Worm (Caenorhabditis elegans) whole organism, L3 larva: ENCODE data around the gene ist-1.

Source experiments
- R02D3.7 ChIP-seq: fragments of 150-350 bp; optimal IDR thresholded peaks from 2 replicates; lab custom pipeline; 2014; ENCODE audit warnings: missing biosample characterization, missing genetic modification characterization
- ZK546.5 ChIP-seq: sonication (generic microtip); optimal IDR thresholded peaks from 2 replicates; lab custom pipeline; 2017; ENCODE audit warnings: missing biosample characterization, missing genetic modification characterization
- aly-2 ChIP-seq: fragments of 150-350 bp; optimal IDR thresholded peaks from 2 replicates; lab custom pipeline; 2014; ENCODE audit warnings: missing biosample characterization, missing genetic modification characterization
- ceh-16 ChIP-seq: sonication (generic microtip); optimal IDR thresholded peaks from 2 replicates; lab custom pipeline; 2017; ENCODE audit warnings: missing biosample characterization, missing genetic modification characterization
- ceh-28 ChIP-seq: fragments of 150-350 bp; optimal IDR thresholded peaks from 2 replicates; lab custom pipeline; 2014; ENCODE audit warnings: missing biosample characterization, missing genetic modification reagents, missing genetic modification characterization
- ceh-82 ChIP-seq: fragments of 150-350 bp; optimal IDR thresholded peaks from 2 replicates; lab custom pipeline; 2014; ENCODE audit warnings: missing biosample characterization, missing genetic modification characterization
- ceh-9 ChIP-seq: sonication (generic microtip); optimal IDR thresholded peaks from 2 replicates; lab custom pipeline; 2018; ENCODE audit warnings: missing biosample characterization, missing genetic modification characterization
- egl-27 ChIP-seq: sonication (generic microtip); optimal IDR thresholded peaks from 4 replicates; lab custom pipeline; 2017; ENCODE audit warnings: missing biosample characterization, missing genetic modification reagents, missing genetic modification characterization
- egl-5 ChIP-seq: fragments of 150-350 bp; optimal IDR thresholded peaks from 2 replicates; lab custom pipeline; 2017; ENCODE audit warnings: missing biosample characterization, missing genetic modification reagents, missing genetic modification characterization, inconsistent platforms
- elt-2 ChIP-seq: sonication (generic microtip); optimal IDR thresholded peaks from 2 replicates; lab custom pipeline; 2016; ENCODE audit warnings: missing genetic modification reagents, mild to moderate bottlenecking, missing genetic modification characterization, missing compliant biosample characterization
- elt-3 ChIP-seq, 3 experiments: fragments of 150-350 bp in 1 of 3; sonication (generic microtip) in 2 of 3; optimal IDR thresholded peaks; 2 replicates in 2 of 3; 4 replicates in 1 of 3; lab custom pipeline; 2014 to 2017; ENCODE audit warnings: missing biosample characterization in 3 of 3, missing genetic modification characterization in 3 of 3
- eor-1 ChIP-seq, 2 experiments: fragments of 150-350 bp; optimal IDR thresholded peaks; 2 replicates each; lab custom pipeline; 2014 to 2018; ENCODE audit warnings: missing biosample characterization in 2 of 2, missing genetic modification characterization in 2 of 2
- fkh-10 ChIP-seq: sonication (generic microtip); optimal IDR thresholded peaks from 2 replicates; lab custom pipeline; 2017; ENCODE audit warnings: missing biosample characterization, missing genetic modification reagents, missing genetic modification characterization
- fkh-2 ChIP-seq: fragments of 150-350 bp; optimal IDR thresholded peaks from 2 replicates; lab custom pipeline; 2014; ENCODE audit warnings: missing biosample characterization, missing genetic modification reagents, missing genetic modification characterization
- fos-1 ChIP-seq: fragments of 150-350 bp; optimal IDR thresholded peaks from 2 replicates; lab custom pipeline; 2014; ENCODE audit warnings: missing biosample characterization, missing genetic modification characterization
- hmg-11 ChIP-seq: sonication (generic microtip); optimal IDR thresholded peaks from 2 replicates; lab custom pipeline; 2016; ENCODE audit warnings: missing genetic modification characterization, missing compliant biosample characterization
- lin-15B ChIP-seq: fragments of 150-350 bp; optimal IDR thresholded peaks from 2 replicates; lab custom pipeline; 2014; ENCODE audit warnings: missing biosample characterization, missing genetic modification characterization
- mdl-1 ChIP-seq: fragments of 150-350 bp; optimal IDR thresholded peaks from 2 replicates; lab custom pipeline; 2014; ENCODE audit warnings: missing biosample characterization, missing genetic modification characterization
- nfya-1 ChIP-seq: sonication (generic microtip); optimal IDR thresholded peaks from 2 replicates; lab custom pipeline; 2017; ENCODE audit warnings: missing genetic modification characterization, mild to moderate bottlenecking, missing compliant biosample characterization, antibody characterized with exemption, moderate library complexity; ENCODE audit not compliant: insufficient read depth
- nhr-11 ChIP-seq: fragments of 150-350 bp; optimal IDR thresholded peaks from 2 replicates; lab custom pipeline; 2014; ENCODE audit warnings: missing biosample characterization, missing genetic modification characterization
- nhr-28 ChIP-seq: fragments of 150-350 bp; optimal IDR thresholded peaks from 2 replicates; lab custom pipeline; 2014; ENCODE audit warnings: missing biosample characterization, missing genetic modification characterization
- nhr-43 ChIP-seq: sonication (generic microtip); optimal IDR thresholded peaks from 2 replicates; lab custom pipeline; 2016; ENCODE audit warnings: mild to moderate bottlenecking, missing genetic modification characterization, missing compliant biosample characterization; ENCODE audit not compliant: poor library complexity, severe bottlenecking
- nhr-67 ChIP-seq: fragments of 150-350 bp; optimal IDR thresholded peaks from 2 replicates; lab custom pipeline; 2014; ENCODE audit warnings: missing biosample characterization, missing genetic modification characterization
- nhr-76 ChIP-seq: fragments of 150-350 bp; sonication (generic microtip); optimal IDR thresholded peaks from 5 replicates; lab custom pipeline; 2014; ENCODE audit warnings: missing biosample characterization, missing genetic modification characterization
- nhr-77 ChIP-seq: fragments of 150-350 bp; optimal IDR thresholded peaks from 2 replicates; lab custom pipeline; 2014; ENCODE audit warnings: missing biosample characterization, missing genetic modification characterization
- pha-4 ChIP-seq: fragments of 150-350 bp; optimal IDR thresholded peaks from 2 replicates; lab custom pipeline; 2014; ENCODE audit warnings: missing biosample characterization, missing genetic modification reagents, missing genetic modification characterization
- pqm-1 ChIP-seq: fragments of 150-350 bp; optimal IDR thresholded peaks from 2 replicates; lab custom pipeline; 2017; ENCODE audit warnings: missing biosample characterization, missing genetic modification characterization, inconsistent platforms
- snpc-4 ChIP-seq: fragments of 150-350 bp; optimal IDR thresholded peaks from 2 replicates; lab custom pipeline; 2014; ENCODE audit warnings: missing biosample characterization, missing genetic modification characterization
- tbx-2 ChIP-seq: sonication (generic microtip); optimal IDR thresholded peaks from 2 replicates; lab custom pipeline; 2016; ENCODE audit warnings: mild to moderate bottlenecking, missing genetic modification characterization, missing compliant biosample characterization
- unc-39 ChIP-seq: sonication (generic microtip); optimal IDR thresholded peaks from 4 replicates; lab custom pipeline; 2017; ENCODE audit warnings: missing biosample characterization, missing genetic modification characterization
- unc-62 ChIP-seq: fragments of 150-350 bp; sonication (generic microtip); optimal IDR thresholded peaks from 4 replicates; lab custom pipeline; 2014; ENCODE audit warnings: missing biosample characterization, missing genetic modification reagents, missing genetic modification characterization
- zag-1 ChIP-seq: fragments of 150-350 bp; optimal IDR thresholded peaks from 2 replicates; lab custom pipeline; 2014; ENCODE audit warnings: missing biosample characterization, missing genetic modification characterization
- ztf-4 ChIP-seq: fragments of 150-350 bp; optimal IDR thresholded peaks from 2 replicates; lab custom pipeline; 2014; ENCODE audit warnings: missing biosample characterization, missing genetic modification characterization

The ist-1 gene

DNA sequence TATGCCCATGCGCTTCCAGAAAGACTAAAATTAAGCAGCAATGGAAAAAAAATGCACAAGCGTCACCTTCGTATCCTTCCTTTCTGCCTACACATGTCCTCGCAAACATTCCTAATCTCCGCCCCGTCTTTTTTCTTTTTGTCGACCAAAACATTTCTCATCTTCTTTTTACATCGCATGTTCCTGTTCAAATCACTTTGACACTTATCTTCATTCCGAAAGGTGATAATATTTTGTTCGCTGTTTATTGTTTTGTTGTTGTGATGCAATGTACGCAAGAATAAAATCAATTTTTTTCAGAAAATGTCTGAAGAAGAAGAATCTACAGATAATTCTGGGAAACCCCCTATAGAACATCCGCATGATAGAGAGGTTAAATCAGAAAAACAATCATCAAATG lies at the start of gene ist-1:
Gene ist-1, plus strand, starts transcription at position 301 of the 400 bp plus-strand sequence.
- TF ChIP-seq pha-4 (tag; lab: Kevin White, UChicago) (no peak), aly-2 (tag; lab: Kevin White, UChicago) (no peak), snpc-4 (tag; lab: Kevin White, UChicago) (no peak), ztf-4 (tag; lab: Kevin White, UChicago) (no peak), nhr-43 (tag; lab: Kevin White, UChicago) (no peak), zag-1 (tag; lab: Kevin White, UChicago) (no peak), R02D3.7 (tag; lab: Kevin White, UChicago) (no peak), nhr-77 (tag; lab: Kevin White, UChicago) (no peak), hmg-11 (tag; lab: Kevin White, UChicago) (no peak), fkh-2 (tag; lab: Kevin White, UChicago) (no peak), ceh-28 (tag; lab: Kevin White, UChicago) (no peak), nhr-11 (no peak), tbx-2 (tag; lab: Kevin White, UChicago) (no peak), elt-3 (tag; optimal IDR thresholded peaks at IDR 0.05; lab: Kevin White, UChicago) (no peak), nhr-28 (tag; lab: Kevin White, UChicago) (no peak), unc-62 (no peak), ceh-16 (tag; lab: Kevin White, UChicago) (no peak), elt-2 (no peak), fkh-10 (no peak), nhr-67 (tag; lab: Kevin White, UChicago) (no peak)

DNA sequence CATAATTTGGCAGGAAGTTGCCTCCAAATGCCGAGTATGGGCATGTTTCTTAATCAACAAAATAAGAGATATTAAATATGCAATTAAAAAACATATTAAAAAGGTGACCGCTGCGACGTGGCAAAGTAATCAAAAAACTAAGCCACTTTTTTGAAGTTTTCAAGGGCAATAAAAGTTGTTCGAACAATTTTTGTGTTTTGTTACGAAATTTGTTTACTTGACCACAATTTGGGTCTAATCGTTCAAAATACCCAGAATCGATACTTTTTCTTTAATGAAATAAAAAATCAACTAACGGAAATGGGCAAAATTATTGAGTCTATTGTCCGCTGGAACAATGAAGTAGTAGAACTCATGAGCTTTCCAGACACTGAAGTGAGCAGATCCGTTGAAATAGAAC lies 41.4 kb upstream of the ist-1 start, which contains the start of gene Y1B5A.1:
Gene Y1B5A.1, plus strand, starts transcription at position 301 of the 400 bp plus-strand sequence.
- no peak for TF ChIP-seq elt-2
- TF ChIP-seq, all 47 proteins: peak for 0

DNA sequence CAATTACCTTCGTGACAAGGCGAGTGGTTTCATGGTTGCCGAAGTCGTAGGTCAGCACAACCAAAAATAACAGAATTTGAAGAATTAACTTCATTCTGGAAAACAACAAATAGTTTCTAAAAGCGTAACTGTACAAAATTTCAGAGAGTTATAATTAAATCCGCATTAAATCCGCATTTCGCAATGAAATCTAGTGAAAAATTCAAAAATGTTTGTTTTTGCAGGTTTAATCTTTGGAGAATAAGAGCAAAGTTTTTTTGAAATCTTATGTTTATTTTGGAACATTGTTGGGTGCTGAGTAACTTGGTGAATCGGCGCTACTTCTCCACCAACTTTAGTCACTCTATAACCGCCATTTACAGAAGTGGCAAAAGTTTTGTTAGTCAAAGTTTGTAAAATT lies 40.5 kb upstream of the ist-1 start, which contains the start of gene C36B7.4:
Gene C36B7.4, minus strand, starts transcription at position 101 of the 400 bp plus-strand sequence.
- TF ChIP-seq nfya-1 (tag; lab: Kevin White, UChicago) (no peak), nhr-76 (tag; lab: Kevin White, UChicago) (no peak), fos-1 (tag; lab: Kevin White, UChicago) (no peak), R02D3.7 (tag; lab: Kevin White, UChicago) (no peak), ceh-16 (tag; lab: Kevin White, UChicago) (no peak), ceh-82 (no peak), zag-1 (tag; lab: Kevin White, UChicago) (no peak), egl-27 (no peak), fkh-10 (no peak), nhr-67 (tag; lab: Kevin White, UChicago) (no peak), ceh-9 (no peak), pqm-1 (no peak), hmg-11 (tag; lab: Kevin White, UChicago) (no peak)
- TF ChIP-seq, all 47 proteins: peak for 0

DNA sequence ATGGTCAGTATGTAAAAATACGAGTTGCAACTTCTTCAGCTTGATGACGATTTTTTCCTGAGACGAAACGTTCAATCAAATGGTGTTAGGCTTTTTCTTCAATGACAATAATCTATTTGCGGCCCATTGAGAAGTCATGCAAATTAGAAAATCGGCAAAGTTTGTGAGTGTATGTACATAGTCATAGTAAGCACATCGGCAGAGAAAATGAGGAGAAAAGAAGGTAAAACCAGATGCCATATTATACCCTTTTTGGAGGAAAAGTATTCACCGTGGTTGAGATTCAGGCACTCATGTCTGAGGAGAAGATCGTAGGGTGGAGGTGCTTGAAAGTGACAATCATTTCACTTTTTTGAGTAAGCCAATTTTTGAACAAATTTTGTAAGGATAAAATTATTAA lies 30.1 kb upstream of the ist-1 start, which contains the start of gene C36B7.5:
Gene C36B7.5, minus strand, starts transcription at position 101 of the 400 bp plus-strand sequence.
- TF ChIP-seq R02D3.7 (tag; lab: Kevin White, UChicago) (no peak), egl-27 (no peak), elt-3 (tag; optimal IDR thresholded peaks at IDR 0.05; lab: Kevin White, UChicago) (no peak), ztf-4 (tag; lab: Kevin White, UChicago) (no peak), nhr-28 (tag; lab: Kevin White, UChicago) (no peak), eor-1 (tag; optimal IDR thresholded peaks at IDR 0.05; lab: Kevin White, UChicago) (no peak)

DNA sequence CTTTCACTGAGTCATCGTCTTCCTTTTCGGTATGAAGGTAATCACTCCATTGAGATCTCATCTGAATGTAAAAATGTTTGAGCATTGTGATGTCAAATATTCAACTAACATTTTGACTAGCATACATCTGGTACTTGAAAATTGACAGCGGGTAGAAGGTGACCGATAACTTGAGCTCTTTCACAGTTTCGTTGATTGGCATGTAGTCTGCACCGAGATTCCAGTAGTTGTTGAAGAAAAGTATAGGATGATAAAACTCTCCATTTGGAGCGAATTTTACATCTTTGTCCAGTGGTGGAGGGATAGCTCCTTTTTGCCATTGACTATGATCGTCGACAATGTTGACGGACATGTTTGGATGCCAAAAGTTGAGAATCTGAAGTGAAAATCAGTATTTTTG lies 27.4 kb upstream of the ist-1 start:
- TF ChIP-seq egl-27 (no peak), R02D3.7 (tag; lab: Kevin White, UChicago) (no peak), ZK546.5 (no peak), pha-4 (tag; lab: Kevin White, UChicago) (no peak), zag-1 (tag; lab: Kevin White, UChicago) (no peak), unc-39 (no peak), nhr-11 (no peak), eor-1 (tag; optimal IDR thresholded peaks at IDR 0.05; lab: Kevin White, UChicago) (no peak), nhr-77 (tag; lab: Kevin White, UChicago) (no peak), egl-5 (tag; lab: Kevin White, UChicago) (no peak), nhr-43 (tag; lab: Kevin White, UChicago) (no peak), lin-15B (tag; lab: Kevin White, UChicago) (no peak), nhr-67 (tag; lab: Kevin White, UChicago) (no peak), mdl-1 (tag; lab: Kevin White, UChicago) (no peak)
